Worm (Caenorhabditis elegans) whole organism, early embryonic: ENCODE data around the gene Y32B12C.1.
"Not testable (repeated sequence)": the region's sequence is repeated elsewhere in the genome, so short reads cannot be mapped to it uniquely, and the experiment has no call there.

Source experiments
- B0310.2 ChIP-seq: sonication (generic microtip); optimal IDR thresholded peaks from 2 replicates; lab custom pipeline; 2016; ENCODE audit warnings: mild to moderate bottlenecking, missing genetic modification characterization, missing compliant biosample characterization
- F13C5.2 ChIP-seq: sonication (generic microtip); optimal IDR thresholded peaks from 2 replicates; lab custom pipeline; 2017; ENCODE audit warnings: mild to moderate bottlenecking, missing genetic modification characterization, inconsistent platforms, missing compliant biosample characterization
- aly-1 ChIP-seq: sonication (generic microtip); optimal IDR thresholded peaks from 2 replicates; lab custom pipeline; 2016; ENCODE audit warnings: missing genetic modification characterization, missing compliant biosample characterization
- ama-1 ChIP-seq: fragments of 150-350 bp; optimal IDR thresholded peaks from 2 replicates; lab custom pipeline; 2014
- ceh-13 ChIP-seq: fragments of 200-800 bp; sonication (Bioruptor generic); optimal IDR thresholded peaks from 2 replicates; lab custom pipeline; 2018; ENCODE audit warnings: mild to moderate bottlenecking, missing genetic modification characterization, missing compliant biosample characterization
- ceh-36 ChIP-seq: sonication (generic microtip); optimal IDR thresholded peaks from 2 replicates; lab custom pipeline; 2016; ENCODE audit warnings: missing genetic modification characterization, inconsistent platforms, missing compliant biosample characterization
- ets-7 ChIP-seq: sonication (generic microtip); optimal IDR thresholded peaks from 2 replicates; lab custom pipeline; 2016; ENCODE audit warnings: missing genotype, missing genetic modification characterization, missing compliant biosample characterization
- flt-1 ChIP-seq: fragments of 200-800 bp; sonication (Bioruptor generic); IDR thresholded peaks from 2 replicates; pipeline ENCODE4 v1.3.6; 2022; ENCODE audit warnings: missing genetic modification characterization, missing compliant biosample characterization
- hmbx-1 ChIP-seq: sonication (generic microtip); optimal IDR thresholded peaks from 2 replicates; lab custom pipeline; 2016; ENCODE audit warnings: mild to moderate bottlenecking, missing genetic modification characterization, missing compliant biosample characterization
- hmg-4 ChIP-seq: fragments of 200-800 bp; sonication (Bioruptor generic); optimal IDR thresholded peaks from 2 replicates; lab custom pipeline; 2018; ENCODE audit warnings: mild to moderate bottlenecking, missing genetic modification characterization, missing compliant biosample characterization
- hnd-1 ChIP-seq: sonication (generic microtip); optimal IDR thresholded peaks from 2 replicates; lab custom pipeline; 2016; ENCODE audit warnings: missing genetic modification characterization, missing compliant biosample characterization
- pes-1 ChIP-seq: fragments of 200-800 bp; sonication (Bioruptor generic); IDR thresholded peaks from 2 replicates; pipeline ENCODE4 v1.3.6; 2022; ENCODE audit warnings: missing genetic modification reagents, missing genetic modification characterization, missing compliant biosample characterization
- scrt-1 ChIP-seq: fragments of 200-800 bp; sonication (Bioruptor generic); IDR thresholded peaks from 2 replicates; pipeline ENCODE4 v1.3.6; 2022; ENCODE audit warnings: missing genetic modification characterization, missing compliant biosample characterization
- sea-1 ChIP-seq: fragments of 200-800 bp; sonication (Bioruptor generic); conservative IDR thresholded peaks from 2 replicates; pipeline ENCODE4 v1.3.6; 2022; ENCODE audit warnings: missing genetic modification characterization, missing compliant biosample characterization
- tbx-11 ChIP-seq: fragments of 200-800 bp; sonication (Bioruptor generic); IDR thresholded peaks from 2 replicates; pipeline ENCODE4 v1.3.6; 2022; ENCODE audit warnings: missing genetic modification characterization, missing compliant biosample characterization
- tbx-37 ChIP-seq: fragments of 200-800 bp; sonication (Bioruptor generic); conservative IDR thresholded peaks from 2 replicates; pipeline ENCODE4 v1.3.6; 2022; ENCODE audit warnings: missing genetic modification reagents, missing genetic modification characterization, missing compliant biosample characterization
- tra-4 ChIP-seq: sonication (generic microtip); optimal IDR thresholded peaks from 2 replicates; lab custom pipeline; 2017; ENCODE audit warnings: missing genetic modification characterization, missing compliant biosample characterization

Gene Y32B12C.1

ce11 chrV:16638204-16638603 lies 31.8 kb downstream of the Y32B12C.1 start, which contains the start of gene srw-76:
Gene srw-76 (minus strand): TSS chrV:16638304.
- no peak for TF ChIP-seq hmg-4 (GFP tag; lab: Kevin White, UChicago)
- TF ChIP-seq flt-1, result no peak
- TF ChIP-seq tbx-11 (GFP tag; lab: Robert Waterston, UW), result no peak
- TF ChIP-seq scrt-1 (GFP tag; lab: Robert Waterston, UW), result no peak
- no peak for TF ChIP-seq hmbx-1
- no peak for TF ChIP-seq hnd-1 (tag; lab: Kevin White, UChicago)
- TF ChIP-seq F13C5.2 (tag; lab: Kevin White, UChicago), result no peak
- no peak for TF ChIP-seq ceh-36 (tag; lab: Kevin White, UChicago)
- TF ChIP-seq sea-1 (GFP tag; lab: Robert Waterston, UW), result no peak
- no peak for TF ChIP-seq ceh-13 (GFP tag; lab: Kevin White, UChicago)
- TF ChIP-seq B0310.2 (tag; lab: Kevin White, UChicago), result no peak
- TF ChIP-seq tbx-37 (GFP tag; lab: Robert Waterston, UW), result no peak
- TF ChIP-seq ama-1 (lab: Kevin White, UChicago), result no peak
- no peak for TF ChIP-seq tra-4 (tag; lab: Kevin White, UChicago)
- TF ChIP-seq pes-1 (GFP tag; lab: Robert Waterston, UW), result no peak
- TF ChIP-seq ets-7, result no peak
- no peak for TF ChIP-seq aly-1

- TF ChIP-seq hmbx-1, result no peak
Observed at ce11 chrV:16640366-16640765, 34.0 kb downstream of the Y32B12C.1 start.

DNA sequence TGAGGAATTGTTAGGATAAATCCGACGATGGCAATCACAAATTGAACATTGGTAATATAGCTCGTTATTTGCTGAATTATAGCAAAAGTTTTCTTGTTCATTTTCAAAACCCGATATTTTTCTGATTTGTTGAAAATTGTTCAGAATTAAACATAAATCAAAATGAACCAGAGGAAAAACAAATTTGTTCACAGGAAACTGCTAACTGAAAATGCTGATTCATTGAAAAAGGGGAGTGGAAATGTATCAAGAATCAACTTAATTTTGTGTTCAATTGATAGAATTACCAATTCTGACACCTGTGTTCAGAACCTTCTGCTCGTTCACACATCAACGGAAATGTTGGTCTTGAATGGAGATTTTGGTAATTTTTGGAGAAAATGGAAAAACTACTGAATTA lies 37.1 kb downstream of the Y32B12C.1 start, which contains the start of gene srw-77:
srw-77 (minus strand) TSS at position 101 of the 400 bp plus-strand sequence.
- no peak for TF ChIP-seq B0310.2 (tag; lab: Kevin White, UChicago)
- TF ChIP-seq ceh-13 (GFP tag; lab: Kevin White, UChicago), result no peak

- TF ChIP-seq flt-1, result no peak
- no peak for TF ChIP-seq tra-4 (tag; lab: Kevin White, UChicago)
- no peak for TF ChIP-seq B0310.2 (tag; lab: Kevin White, UChicago)
- no peak for TF ChIP-seq tbx-11 (GFP tag; lab: Robert Waterston, UW)
- TF ChIP-seq ceh-13 (GFP tag; lab: Kevin White, UChicago), result no peak
- no peak for TF ChIP-seq pes-1 (GFP tag; lab: Robert Waterston, UW)
- no peak for TF ChIP-seq aly-1
- TF ChIP-seq hnd-1 (tag; lab: Kevin White, UChicago), result no peak
- no peak for TF ChIP-seq ets-7
Observed at ce11 chrV:16645201-16645940, 39.0 kb downstream of the Y32B12C.1 start, which contains the start of gene W06G6.17. Gene W06G6.17 (minus strand): TSS chrV:16645251.

DNA sequence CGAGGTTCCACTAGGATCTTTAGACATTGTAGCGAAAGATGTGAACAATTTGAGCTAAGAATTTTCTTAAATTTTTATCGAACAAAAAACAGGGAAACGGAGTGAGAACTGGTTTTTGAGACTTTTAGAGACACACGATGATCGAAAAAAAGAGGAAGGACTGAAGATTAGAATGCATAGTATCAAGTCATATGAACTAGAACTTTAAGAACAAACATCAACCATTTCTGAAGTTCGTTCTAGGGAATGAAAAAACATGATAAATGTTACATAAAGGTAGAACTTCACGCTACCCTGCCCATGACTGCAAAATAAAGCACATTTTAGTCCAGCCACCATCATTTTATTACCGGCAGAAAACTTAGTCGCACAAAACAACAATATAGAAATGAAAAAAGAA lies 40.0 kb downstream of the Y32B12C.1 start, which contains the start of gene W06G6.9:
W06G6.9 (minus strand) TSS at position 101 of the 400 bp plus-strand sequence.
- TF ChIP-seq flt-1, result no peak
- no peak for TF ChIP-seq pes-1 (GFP tag; lab: Robert Waterston, UW)
- TF ChIP-seq ama-1 (lab: Kevin White, UChicago), result no peak
- TF ChIP-seq scrt-1 (GFP tag; lab: Robert Waterston, UW), result no peak

- TF ChIP-seq tbx-11 (GFP tag; lab: Robert Waterston, UW), result no peak
- TF ChIP-seq ceh-36 (tag; lab: Kevin White, UChicago), result no peak
- TF ChIP-seq F13C5.2 (tag; lab: Kevin White, UChicago), result no peak
- TF ChIP-seq tra-4 (tag; lab: Kevin White, UChicago), result no peak
- no peak for TF ChIP-seq sea-1 (GFP tag; lab: Robert Waterston, UW)
- TF ChIP-seq B0310.2 (tag; lab: Kevin White, UChicago), result no peak
- TF ChIP-seq pes-1 (GFP tag; lab: Robert Waterston, UW), result no peak
- no peak for TF ChIP-seq scrt-1 (GFP tag; lab: Robert Waterston, UW)
- no peak for TF ChIP-seq flt-1
- TF ChIP-seq hmbx-1, result no peak
- TF ChIP-seq ceh-13 (GFP tag; lab: Kevin White, UChicago), result no peak
- TF ChIP-seq ama-1 (lab: Kevin White, UChicago), result no peak
- TF ChIP-seq tbx-37 (GFP tag; lab: Robert Waterston, UW), result no peak
- no peak for TF ChIP-seq aly-1
- TF ChIP-seq hnd-1 (tag; lab: Kevin White, UChicago), result no peak
- TF ChIP-seq hmg-4 (GFP tag; lab: Kevin White, UChicago), result no peak
- TF ChIP-seq ets-7, result no peak
Observed at ce11 chrV:16647093-16647492, 40.7 kb downstream of the Y32B12C.1 start, which contains the start of gene W06G6.10. Gene W06G6.10 (minus strand): TSS chrV:16647193.

DNA sequence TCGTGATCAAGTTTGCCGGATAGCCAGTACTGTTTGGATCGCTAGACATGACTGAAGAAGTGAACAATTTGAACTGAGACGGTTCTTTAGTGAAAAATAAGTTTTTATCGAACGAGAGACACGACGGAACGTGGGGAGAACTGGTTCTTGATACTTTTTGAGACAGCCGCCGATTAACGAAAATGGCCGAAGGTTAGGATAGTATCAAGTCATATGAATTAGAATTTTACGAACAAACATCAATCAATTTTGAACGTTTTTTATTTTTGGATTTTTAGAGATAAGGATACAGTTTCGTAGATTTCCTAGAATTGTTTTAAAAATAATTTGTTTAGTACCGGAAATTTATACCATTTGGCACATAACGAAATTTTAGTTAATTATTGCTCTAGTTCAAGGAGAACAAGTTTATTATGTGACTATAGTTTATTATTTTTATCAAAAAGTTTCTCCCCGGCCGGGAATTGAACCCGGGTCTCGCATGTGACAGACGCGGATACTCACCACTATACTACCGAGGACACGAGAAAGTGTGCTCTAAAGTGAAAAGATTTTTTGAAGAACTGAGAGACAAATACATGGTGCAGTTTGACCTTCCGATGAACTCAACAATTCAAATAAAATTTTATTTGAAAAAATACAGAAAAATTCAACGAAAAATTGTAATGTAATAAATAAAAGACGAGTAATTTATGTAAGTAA lies 42.1 kb downstream of the Y32B12C.1 start, which contains the start of gene W06G6.20:
W06G6.20 (minus strand) TSS at position 51 of the 702 bp plus-strand sequence.
- TF ChIP-seq pes-1 (GFP tag; lab: Robert Waterston, UW), result no peak
- no peak for TF ChIP-seq ets-7
- TF ChIP-seq tbx-11 (GFP tag; lab: Robert Waterston, UW), result no peak
- TF ChIP-seq ama-1 (lab: Kevin White, UChicago), result no peak

ce11 chrV:16649200-16649599 lies 42.8 kb downstream of the Y32B12C.1 start, which contains the start of gene W06G6.11:
Gene W06G6.11 (minus strand): TSS chrV:16649300.
- TF ChIP-seq ama-1 (lab: Kevin White, UChicago); hmg-4 (GFP tag; lab: Kevin White, UChicago); hnd-1 (tag; lab: Kevin White, UChicago): not testable (repeated sequence)
